Worm (Caenorhabditis elegans): ENCODE measurements around the gene mbk-1.
A peak's percentile ranks its signal among the peaks of the same experiment; 100 is the strongest.

mbk-1 gene

ce11 chrX:14780176-14780575, 44.2 kb downstream of the mbk-1 start:
- TF ChIP-seq skn-1 (tag; optimal IDR thresholded peaks at IDR 0.05) (peak; percentile 18), nhr-90 (tag; optimal IDR thresholded peaks at IDR 0.05; ENCODE audit: poor library complexity) (peak; percentile 37), nhr-19 (GFP tag; conservative IDR thresholded peaks at IDR 0.05) (peak; percentile 18; the same call in 1 of the 2 replicates), nhr-20 (tag; optimal IDR thresholded peaks at IDR 0.05) (peak; percentile 74), vab-15 (tag; optimal IDR thresholded peaks at IDR 0.05) (no peak), dpl-1 (GFP tag; optimal IDR thresholded peaks at IDR 0.05) (no peak), lin-35 (GFP tag; optimal IDR thresholded peaks at IDR 0.05) (peak in 1 of 2 experiments; percentile 51), elt-3 (tag; optimal IDR thresholded peaks at IDR 0.05) (peak in 2 of 6 experiments; percentile 61 to 78), blmp-1 (tag; optimal IDR thresholded peaks at IDR 0.05) (peak; percentile 61), nhr-71 (tag; optimal IDR thresholded peaks at IDR 0.05) (peak; percentile 61), mdl-1 (tag; optimal IDR thresholded peaks at IDR 0.05) (peak in 1 of 2 experiments; percentile 62), zip-4 (GFP tag; optimal IDR thresholded peaks at IDR 0.05) (no peak), snu-23 (GFP tag; optimal IDR thresholded peaks at IDR 0.05) (peak; percentile 54), tbx-2 (tag; optimal IDR thresholded peaks at IDR 0.05) (peak; percentile 61), lin-14 (GFP tag; optimal IDR thresholded peaks at IDR 0.05) (peak; percentile 54), nhr-85 (tag) (peak; percentile 82), lsy-2 (tag; optimal IDR thresholded peaks at IDR 0.05) (peak in 1 of 2 experiments; percentile 8), ceh-88 (GFP tag; IDR thresholded peaks at IDR 0.05) (no peak), lin-39 (tag; optimal IDR thresholded peaks at IDR 0.05) (no peak), nhr-47 (tag; optimal IDR thresholded peaks at IDR 0.05) (peak; percentile 20), pax-3 (tag; optimal IDR thresholded peaks at IDR 0.05) (no peak), fkh-8 (tag; optimal IDR thresholded peaks at IDR 0.05) (no peak), fkh-10 (GFP tag; optimal IDR thresholded peaks at IDR 0.05) (no peak), lin-15B (tag; optimal IDR thresholded peaks at IDR 0.05) (no peak), nhr-77 (tag; optimal IDR thresholded peaks at IDR 0.05) (no peak), nhr-11 (tag; optimal IDR thresholded peaks at IDR 0.05) (no peak), lin-13 (GFP tag; optimal IDR thresholded peaks at IDR 0.05) (no peak)

ce11 chrX:14778112-14778511, 46.2 kb downstream of the mbk-1 start:
- TF ChIP-seq zag-1 (tag; optimal IDR thresholded peaks at IDR 0.05), result no peak
- peak; percentile 34 for TF ChIP-seq dsc-1 (tag; optimal IDR thresholded peaks at IDR 0.05)
- TF ChIP-seq nhr-20 (tag; optimal IDR thresholded peaks at IDR 0.05), result no peak
- TF ChIP-seq nhr-84 (tag; optimal IDR thresholded peaks at IDR 0.05), result no peak
- no peak for TF ChIP-seq aly-2 (tag; optimal IDR thresholded peaks at IDR 0.05)

- no peak for TF ChIP-seq nhr-47 (tag; optimal IDR thresholded peaks at IDR 0.05)
- TF ChIP-seq efl-1 (optimal IDR thresholded peaks at IDR 0.05), result no peak
- TF ChIP-seq efl-1 (GFP tag; optimal IDR thresholded peaks at IDR 0.05 in 1 of 2), result peak in 1 of 2 experiments; percentile 93
- TF ChIP-seq tbx-2 (tag; optimal IDR thresholded peaks at IDR 0.05), result peak; percentile 21
- TF ChIP-seq nhr-90 (tag; optimal IDR thresholded peaks at IDR 0.05; ENCODE audit: poor library complexity), result no peak
- no peak for TF ChIP-seq aha-1 (tag; optimal IDR thresholded peaks at IDR 0.05)
- TF ChIP-seq lin-14 (GFP tag; optimal IDR thresholded peaks at IDR 0.05), result peak; percentile 37
- TF ChIP-seq Y116A8C.19 (tag; optimal IDR thresholded peaks at IDR 0.05; ENCODE audit: borderline replicate concordance), result no peak
These were observed 48.0 kb downstream of the mbk-1 start for ce11 chrX:14776312-14776711.

- TF ChIP-seq nhr-77 (tag; optimal IDR thresholded peaks at IDR 0.05) (no peak), dpl-1 (GFP tag; optimal IDR thresholded peaks at IDR 0.05) (no peak), xbp-1 (tag; optimal IDR thresholded peaks at IDR 0.05) (no peak), ceh-82 (tag; optimal IDR thresholded peaks at IDR 0.05) (no peak), fkh-4 (tag; optimal IDR thresholded peaks at IDR 0.05; ENCODE audit: borderline replicate concordance) (no peak), nhr-47 (tag; optimal IDR thresholded peaks at IDR 0.05) (no peak)
These were observed 49.1 kb downstream of the mbk-1 start for ce11 chrX:14775222-14775621.
